Fruit fly (Drosophila melanogaster) whole organism, pupa: ENCODE data around the gene Past1.
"Not testable (repeated sequence)": the region's sequence is repeated elsewhere in the genome, so short reads cannot be mapped to it uniquely, and the experiment has no call there.

ENCODE experiments used
- CG10348 ChIP-seq: fragments of 200-800 bp; sonication (Bioruptor generic); IDR thresholded peaks from 2 replicates; pipeline ENCODE4 v1.3.6; 2022; ENCODE audit warnings: missing biosample characterization, missing genetic modification characterization
- CG12605 ChIP-seq: fragments of 200-800 bp; sonication (Bioruptor generic); IDR thresholded peaks from 2 replicates; pipeline ENCODE4 v1.3.6; 2022; ENCODE audit warnings: missing biosample characterization, missing genetic modification characterization
- CG13204 ChIP-seq: fragments of 200-800 bp; sonication (Bioruptor generic); optimal IDR thresholded peaks from 2 replicates; lab custom pipeline; 2018; ENCODE audit warnings: missing biosample characterization, mild to moderate bottlenecking, missing genetic modification characterization, moderate library complexity
- CG14655 ChIP-seq: fragments of 200-800 bp; sonication (Bioruptor generic); optimal IDR thresholded peaks from 3 replicates; lab custom pipeline; 2017; ENCODE audit warnings: mild to moderate bottlenecking, missing biosample characterization, missing genetic modification reagents, missing genetic modification characterization
- CG15710 ChIP-seq: fragments of 200-800 bp; sonication (Bioruptor generic); optimal IDR thresholded peaks from 2 replicates; lab custom pipeline; 2018; ENCODE audit warnings: missing biosample characterization, mild to moderate bottlenecking, missing genetic modification characterization, moderate library complexity
- CG17806 ChIP-seq: fragments of 200-800 bp; sonication (Bioruptor generic); optimal IDR thresholded peaks from 2 replicates; lab custom pipeline; 2018; ENCODE audit warnings: missing biosample characterization, mild to moderate bottlenecking, missing genetic modification characterization, moderate library complexity
- CG32121 ChIP-seq: fragments of 200-800 bp; sonication (Bioruptor generic); IDR thresholded peaks from 2 replicates; pipeline ENCODE4 v1.3.6; 2022; ENCODE audit warnings: missing biosample characterization, missing genetic modification characterization
- CG34367 ChIP-seq: fragments of 200-800 bp; sonication (Bioruptor generic); optimal IDR thresholded peaks from 2 replicates; lab custom pipeline; 2018; ENCODE audit warnings: missing biosample characterization, mild to moderate bottlenecking, missing genetic modification characterization
- CG4496 ChIP-seq: fragments of 200-800 bp; sonication (Bioruptor generic); IDR thresholded peaks from 3 replicates; pipeline ENCODE4 v1.3.6; 2022; ENCODE audit warnings: missing biosample characterization, missing genetic modification characterization
- CG8159 ChIP-seq: fragments of 200-800 bp; sonication (Bioruptor generic); optimal IDR thresholded peaks from 3 replicates; lab custom pipeline; 2018; ENCODE audit warnings: missing biosample characterization, mild to moderate bottlenecking, missing genetic modification characterization, moderate library complexity
- CG8301 ChIP-seq: fragments of 200-800 bp; sonication (Bioruptor generic); optimal IDR thresholded peaks from 2 replicates; lab custom pipeline; 2018; ENCODE audit warnings: missing biosample characterization, mild to moderate bottlenecking, missing genetic modification characterization
- CG9948 ChIP-seq: fragments of 200-800 bp; sonication (Bioruptor generic); optimal IDR thresholded peaks from 2 replicates; lab custom pipeline; 2018; ENCODE audit warnings: missing biosample characterization, mild to moderate bottlenecking, missing genetic modification characterization, moderate library complexity
- D1 ChIP-seq: fragments of 200-800 bp; sonication (Bioruptor generic); optimal IDR thresholded peaks from 2 replicates; lab custom pipeline; 2018; ENCODE audit warnings: missing biosample characterization, mild to moderate bottlenecking, missing genetic modification characterization, moderate library complexity
- EcR ChIP-seq: fragments of 200-800 bp; sonication (Bioruptor generic); optimal IDR thresholded peaks from 3 replicates; lab custom pipeline; 2019; ENCODE audit warnings: missing biosample characterization, missing genetic modification characterization, mild to moderate bottlenecking, moderate library complexity, missing genetic modification reagents
- Ets98B ChIP-seq: fragments of 200-800 bp; sonication (Bioruptor generic); IDR thresholded peaks from 2 replicates; pipeline ENCODE4 v1.3.6; 2022; ENCODE audit warnings: missing biosample characterization, missing genetic modification characterization
- Pif1A ChIP-seq: fragments of 200-800 bp; sonication (Bioruptor generic); optimal IDR thresholded peaks from 3 replicates; lab custom pipeline; 2016; ENCODE audit warnings: missing biosample characterization, missing genetic modification characterization
- Pif1B ChIP-seq: fragments of 200-800 bp; sonication (Bioruptor generic); optimal IDR thresholded peaks from 3 replicates; lab custom pipeline; 2016; ENCODE audit warnings: missing biosample characterization, missing genetic modification characterization
- Snoo ChIP-seq: fragments of 200-800 bp; sonication (Bioruptor generic); optimal IDR thresholded peaks from 3 replicates; lab custom pipeline; 2017; ENCODE audit warnings: missing biosample characterization, mild to moderate bottlenecking, missing genetic modification characterization, inconsistent platforms
- fd96Ca ChIP-seq: fragments of 200-800 bp; sonication (Bioruptor generic); IDR thresholded peaks from 3 replicates; pipeline ENCODE4 v1.3.6; 2022; ENCODE audit warnings: missing biosample characterization, missing genetic modification characterization
- gl ChIP-seq: fragments of 200-800 bp; sonication (Bioruptor generic); optimal IDR thresholded peaks from 2 replicates; lab custom pipeline; 2018; ENCODE audit warnings: missing biosample characterization, mild to moderate bottlenecking, missing genetic modification characterization
- rn ChIP-seq: fragments of 200-800 bp; sonication (Bioruptor generic); IDR thresholded peaks from 2 replicates; pipeline ENCODE4 v1.3.6; 2022; ENCODE audit warnings: missing biosample characterization, missing genetic modification characterization

The Past1 gene

DNA sequence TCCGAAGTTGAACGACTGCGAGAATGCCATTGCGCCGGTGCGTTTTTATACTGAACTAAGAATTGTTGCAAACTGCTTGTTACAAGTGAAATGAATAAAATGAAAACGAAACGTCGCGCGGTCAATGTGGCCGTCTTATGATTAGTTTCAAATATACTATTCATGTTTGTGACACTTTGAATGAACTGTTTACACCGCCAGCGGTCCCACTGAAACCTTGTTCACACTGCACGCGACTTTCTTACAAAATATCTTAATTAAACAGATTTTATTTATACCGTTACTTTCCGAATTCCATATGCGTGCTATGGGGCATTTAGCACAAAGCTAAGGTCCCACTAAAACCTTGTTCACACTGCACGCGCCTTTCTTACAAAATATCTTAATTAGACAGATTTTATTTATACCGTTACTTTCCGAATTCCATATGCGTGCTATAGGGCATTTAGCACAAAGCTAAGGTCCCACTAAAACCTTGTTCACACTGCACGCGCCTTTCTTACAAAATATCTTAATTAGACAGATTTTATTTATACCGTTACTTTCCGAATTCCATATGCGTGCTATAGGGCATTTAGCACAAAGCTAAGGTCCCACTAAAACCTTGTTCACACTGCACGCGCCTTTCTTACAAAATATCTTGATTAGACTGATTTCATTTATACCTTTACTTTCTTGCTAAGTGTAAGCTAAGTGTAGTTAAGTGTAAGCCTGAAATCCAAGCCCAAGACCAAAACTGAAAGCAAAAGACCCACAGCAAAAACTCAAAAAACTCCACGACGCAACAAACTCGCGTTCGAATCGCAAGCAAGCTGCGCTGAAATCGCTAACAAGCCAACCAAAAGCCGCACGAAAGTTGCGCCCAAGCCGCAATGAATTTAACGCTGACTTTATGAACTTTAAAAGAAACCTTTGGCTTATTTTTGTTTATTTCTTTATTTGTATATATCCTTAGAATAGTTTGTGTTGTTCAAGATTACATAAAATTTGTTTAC, 15.4 kb downstream of the Past1 start, which contains the start of gene PolQ:
Gene PolQ, minus strand, starts transcription at position 122 of the 995 bp plus-strand sequence.
- not testable (repeated sequence) for TF ChIP-seq Pif1B (GFP tag; lab: Kevin White, UChicago); CG8301 (tag; lab: Kevin White, UChicago); fd96Ca (GFP tag; lab: Robert Waterston, UW)

dm6 chr3R:12715253-12715652, 18.1 kb downstream of the Past1 start:
- TF ChIP-seq CG13204 (GFP tag; lab: Kevin White, UChicago), result no peak
- TF ChIP-seq CG4496 (GFP tag; lab: Robert Waterston, UW), result 0 out of 3 replicates have a peak, but pooled peaks have one; percentile 13
- no peak for TF ChIP-seq Snoo (tag; lab: Kevin White, UChicago)

DNA sequence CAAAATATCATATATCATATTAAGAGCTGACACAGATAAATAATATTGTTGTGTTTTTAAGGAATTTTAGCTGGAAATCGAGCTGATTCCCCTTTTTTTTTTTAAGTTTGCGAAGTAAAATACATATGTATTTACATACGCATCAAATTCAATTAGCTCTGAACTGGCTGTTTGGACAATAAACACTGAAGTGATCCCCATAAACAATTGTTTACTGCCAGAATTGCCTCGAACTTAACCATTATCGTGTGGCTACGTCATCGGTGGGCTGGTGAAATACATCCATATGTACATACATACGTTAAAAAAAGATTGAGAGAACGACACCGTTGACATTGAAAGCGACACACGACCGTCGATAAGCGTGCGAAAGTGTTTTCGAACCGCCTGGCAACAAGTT, 19.1 kb downstream of the Past1 start:
- TF ChIP-seq CG8159 (tag; lab: Kevin White, UChicago) (no peak), CG10348 (GFP tag; lab: Robert Waterston, UW) (no peak), CG34367 (tag; lab: Kevin White, UChicago) (no peak), CG32121 (GFP tag; lab: Robert Waterston, UW) (no peak), gl (no peak), Ets98B (no peak), CG13204 (GFP tag; lab: Kevin White, UChicago) (no peak), D1 (no peak), rn (no peak), EcR (GFP tag; lab: Kevin White, UChicago) (no peak), CG8301 (tag; lab: Kevin White, UChicago) (no peak), CG15710 (tag; lab: Kevin White, UChicago) (no peak), Pif1B (GFP tag; lab: Kevin White, UChicago) (no peak), Snoo (tag; lab: Kevin White, UChicago) (no peak), CG12605 (GFP tag; lab: Robert Waterston, UW) (no peak), CG14655 (GFP tag; lab: Kevin White, UChicago) (no peak), CG4496 (GFP tag; lab: Robert Waterston, UW) (no peak), fd96Ca (GFP tag; lab: Robert Waterston, UW) (no peak), CG9948 (tag; lab: Kevin White, UChicago) (no peak), CG17806 (tag; lab: Kevin White, UChicago) (no peak)

DNA sequence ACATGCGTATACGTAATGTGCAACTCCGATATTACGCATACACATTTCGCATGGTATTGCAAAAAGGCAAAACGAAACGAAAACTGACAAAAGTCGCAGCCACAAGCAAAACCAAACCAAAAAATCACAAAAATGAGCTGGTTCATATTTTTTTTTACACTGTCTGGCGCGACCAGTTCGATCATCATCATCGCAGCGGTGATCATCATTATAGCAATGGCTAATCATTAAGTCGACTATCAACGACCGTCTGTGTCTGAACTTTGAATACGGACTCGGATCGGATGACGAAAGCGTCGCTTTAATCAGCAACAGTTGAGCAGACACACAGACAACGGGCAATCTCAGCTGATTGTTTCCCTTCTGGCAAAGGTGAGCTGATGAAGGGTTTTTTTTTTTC, 19.8 kb downstream of the Past1 start:
- peak; percentile 44 for TF ChIP-seq CG8159 (tag; lab: Kevin White, UChicago)
- TF ChIP-seq CG10348 (GFP tag; lab: Robert Waterston, UW), result no peak
- TF ChIP-seq Pif1B (GFP tag; lab: Kevin White, UChicago), result no peak
- TF ChIP-seq Pif1A (GFP tag; lab: Kevin White, UChicago), result no peak
- TF ChIP-seq D1, result no peak
- TF ChIP-seq CG9948 (tag; lab: Kevin White, UChicago), result no peak
- TF ChIP-seq CG14655 (GFP tag; lab: Kevin White, UChicago), result no peak
- TF ChIP-seq gl, result peak; percentile 88
- peak; percentile 72 for TF ChIP-seq CG13204 (GFP tag; lab: Kevin White, UChicago)
- peak; percentile 30; the same call in 1 of the 2 replicates for TF ChIP-seq CG32121 (GFP tag; lab: Robert Waterston, UW)
- TF ChIP-seq rn, result no peak
- peak; percentile 34; the same call in 1 of the 2 replicates for TF ChIP-seq Ets98B
- TF ChIP-seq fd96Ca (GFP tag; lab: Robert Waterston, UW), result peak; percentile 40; the same call in 2 of the 3 replicates
- TF ChIP-seq CG8301 (tag; lab: Kevin White, UChicago), result no peak
- peak; percentile 48; the same call in 2 of the 3 replicates for TF ChIP-seq CG4496 (GFP tag; lab: Robert Waterston, UW)
- TF ChIP-seq CG12605 (GFP tag; lab: Robert Waterston, UW), result peak; percentile 60; the same call in 1 of the 2 replicates
- TF ChIP-seq EcR (GFP tag; lab: Kevin White, UChicago), result peak; percentile 84
- TF ChIP-seq CG17806 (tag; lab: Kevin White, UChicago), result peak; percentile 27
- TF ChIP-seq Snoo (tag; lab: Kevin White, UChicago), result peak; percentile 36
- peak; percentile 30 for TF ChIP-seq CG15710 (tag; lab: Kevin White, UChicago)
- peak; percentile 47 for TF ChIP-seq CG34367 (tag; lab: Kevin White, UChicago)
- TF ChIP-seq, all 21 proteins: peak for 13

DNA sequence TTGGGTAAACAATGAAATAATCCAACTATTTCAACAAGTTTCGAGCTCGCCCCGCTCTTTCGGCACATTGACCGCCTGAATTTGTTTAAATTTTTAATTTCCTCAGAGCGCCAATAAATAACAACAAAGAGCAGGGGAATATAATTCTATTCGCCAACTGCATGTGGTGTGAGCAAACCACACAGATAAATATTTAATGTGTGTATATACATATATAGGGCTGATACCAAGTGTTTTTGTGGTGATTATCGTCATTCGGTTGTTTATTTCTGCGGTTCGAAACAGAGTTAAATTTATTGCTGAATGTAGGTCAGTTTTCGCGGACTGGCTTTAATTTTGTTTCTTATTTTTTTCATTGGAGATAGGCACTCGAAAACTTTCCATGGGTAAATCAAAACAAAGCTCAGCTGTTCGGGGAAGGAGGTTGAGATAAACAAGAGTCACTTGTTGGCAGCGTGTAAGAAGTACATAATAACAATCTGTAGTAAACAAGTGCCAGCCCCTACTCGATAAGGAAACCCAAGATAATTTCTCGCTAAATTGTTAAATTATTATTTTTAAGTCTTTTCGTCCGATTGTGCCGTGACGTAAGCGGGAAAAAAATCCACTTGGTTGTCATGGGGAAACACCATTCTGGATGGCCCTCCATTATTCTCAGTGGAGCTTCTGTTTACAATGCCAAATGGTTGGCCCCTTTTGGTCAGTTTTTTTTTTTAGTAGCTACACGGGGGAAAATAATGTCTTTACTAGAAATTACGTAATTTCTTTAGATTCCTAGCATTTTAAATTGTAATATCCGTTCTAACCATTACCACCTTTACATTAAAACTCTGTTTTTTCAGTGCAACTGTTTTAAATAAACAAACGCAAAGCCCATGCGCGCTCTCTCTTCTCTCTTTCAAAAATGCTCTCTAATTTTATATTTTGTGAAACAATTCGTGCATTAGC, 20.7 kb downstream of the Past1 start:
- TF ChIP-seq CG12605 (GFP tag; lab: Robert Waterston, UW) (0 out of 2 replicates have a peak, but pooled peaks have one; percentile 20), CG8301 (tag; lab: Kevin White, UChicago) (peak; percentile 33), EcR (GFP tag; lab: Kevin White, UChicago) (no peak), CG34367 (tag; lab: Kevin White, UChicago) (no peak), CG4496 (GFP tag; lab: Robert Waterston, UW) (peak; percentile 61), CG32121 (GFP tag; lab: Robert Waterston, UW) (no peak; the same call in 1 of the 2 replicates), CG17806 (tag; lab: Kevin White, UChicago) (peak; percentile 24), CG8159 (tag; lab: Kevin White, UChicago) (peak; percentile 26), Pif1B (GFP tag; lab: Kevin White, UChicago) (no peak), CG13204 (GFP tag; lab: Kevin White, UChicago) (no peak), Snoo (tag; lab: Kevin White, UChicago) (no peak), Pif1A (GFP tag; lab: Kevin White, UChicago) (peak; percentile 38), fd96Ca (GFP tag; lab: Robert Waterston, UW) (peak; percentile 36; the same call in 1 of the 3 replicates), D1 (no peak), Ets98B (peak; percentile 61), CG10348 (GFP tag; lab: Robert Waterston, UW) (no peak), CG9948 (tag; lab: Kevin White, UChicago) (no peak), gl (peak; percentile 0), rn (0 out of 2 replicates have a peak, but pooled peaks have one; percentile 15), CG15710 (tag; lab: Kevin White, UChicago) (no peak), CG14655 (GFP tag; lab: Kevin White, UChicago) (peak; percentile 57)
